Worm (Caenorhabditis elegans) whole organism, young adult: Measurements from ENCODE around the gene spp-16.

ENCODE experiments used
- B0019.2 ChIP-seq: fragments of 200-800 bp; sonication (Bioruptor generic); conservative IDR thresholded peaks from 2 replicates; pipeline ENCODE4 v1.3.6; 2022; ENCODE audit warnings: missing genetic modification reagents, missing genetic modification characterization, missing compliant biosample characterization
- B0261.1 ChIP-seq: sonication (generic microtip); optimal IDR thresholded peaks from 2 replicates; lab custom pipeline; 2016; ENCODE audit warnings: mild to moderate bottlenecking, missing genetic modification characterization, moderate library complexity, missing compliant biosample characterization
- B0336.3 ChIP-seq: fragments of 200-800 bp; sonication (Bioruptor generic); IDR thresholded peaks from 2 replicates; pipeline ENCODE4 v1.3.6; 2022; ENCODE audit warnings: missing genetic modification characterization, missing compliant biosample characterization
- C06A6.2 ChIP-seq: fragments of 200-800 bp; sonication (Bioruptor generic); conservative IDR thresholded peaks from 2 replicates; pipeline ENCODE4 v1.3.6; 2022; ENCODE audit warnings: missing genetic modification characterization, missing compliant biosample characterization
- C17E4.6 ChIP-seq: fragments of 200-800 bp; sonication (Bioruptor generic); IDR thresholded peaks from 2 replicates; pipeline ENCODE4 v1.3.6; 2022; ENCODE audit warnings: missing genetic modification reagents, missing genetic modification characterization, missing compliant biosample characterization
- F57A8.1 ChIP-seq: fragments of 200-800 bp; sonication (Bioruptor generic); optimal IDR thresholded peaks from 2 replicates; lab custom pipeline; 2018; ENCODE audit warnings: mild to moderate bottlenecking, missing genetic modification characterization, moderate library complexity, missing compliant biosample characterization
- T26A5.8 ChIP-seq: sonication (generic microtip); optimal IDR thresholded peaks from 2 replicates; lab custom pipeline; 2016; ENCODE audit warnings: missing genetic modification characterization, missing compliant biosample characterization
- Y53G8AR.9 ChIP-seq: fragments of 200-800 bp; sonication (Bioruptor generic); conservative IDR thresholded peaks from 2 replicates; pipeline ENCODE4 v1.3.6; 2022; ENCODE audit warnings: missing genetic modification reagents, missing genetic modification characterization, missing compliant biosample characterization
- Y79H2A.3 ChIP-seq: fragments of 200-800 bp; sonication (Bioruptor generic); conservative IDR thresholded peaks from 2 replicates; pipeline ENCODE4 v1.3.6; 2022; ENCODE audit warnings: missing genetic modification reagents, missing genetic modification characterization, missing compliant biosample characterization
- ZK185.1 ChIP-seq: sonication (generic microtip); optimal IDR thresholded peaks from 2 replicates; lab custom pipeline; 2016; ENCODE audit warnings: mild to moderate bottlenecking, missing genetic modification characterization, missing compliant biosample characterization; ENCODE audit not compliant: poor library complexity, severe bottlenecking
- aptf-2 ChIP-seq: fragments of 200-800 bp; sonication (Bioruptor generic); conservative IDR thresholded peaks from 2 replicates; pipeline ENCODE4 v1.3.6; 2022; ENCODE audit warnings: missing genetic modification reagents, missing genetic modification characterization, missing compliant biosample characterization
- atf-7 ChIP-seq: sonication (generic microtip); optimal IDR thresholded peaks from 2 replicates; lab custom pipeline; 2017; ENCODE audit warnings: mild to moderate bottlenecking, missing genetic modification characterization, missing compliant biosample characterization
- athp-1 ChIP-seq: sonication (generic microtip); optimal IDR thresholded peaks from 2 replicates; lab custom pipeline; 2017; ENCODE audit warnings: mild to moderate bottlenecking, missing genetic modification characterization, missing compliant biosample characterization
- cebp-2 ChIP-seq: fragments of 200-800 bp; sonication (Bioruptor generic); IDR thresholded peaks from 2 replicates; pipeline ENCODE4 v1.3.6; 2022; ENCODE audit warnings: missing genetic modification characterization, missing compliant biosample characterization
- ceh-27 ChIP-seq: fragments of 200-800 bp; sonication (Bioruptor generic); optimal IDR thresholded peaks from 2 replicates; lab custom pipeline; 2018; ENCODE audit warnings: mild to moderate bottlenecking, missing genetic modification characterization, moderate library complexity, missing compliant biosample characterization
- die-1 ChIP-seq: sonication (generic microtip); optimal IDR thresholded peaks from 2 replicates; lab custom pipeline; 2016; ENCODE audit warnings: missing genotype, mild to moderate bottlenecking, missing genetic modification characterization, missing compliant biosample characterization
- ets-4 ChIP-seq: fragments of 200-800 bp; sonication (Bioruptor generic); optimal IDR thresholded peaks from 2 replicates; lab custom pipeline; 2018; ENCODE audit warnings: mild to moderate bottlenecking, missing genetic modification characterization, missing compliant biosample characterization
- fkh-3 ChIP-seq: sonication (generic microtip); optimal IDR thresholded peaks from 2 replicates; lab custom pipeline; 2016; ENCODE audit warnings: mild to moderate bottlenecking, missing genetic modification characterization, missing compliant biosample characterization
- gei-17 ChIP-seq: fragments of 200-800 bp; sonication (Bioruptor generic); optimal IDR thresholded peaks from 2 replicates; lab custom pipeline; 2018; ENCODE audit warnings: mild to moderate bottlenecking, missing genetic modification characterization, missing compliant biosample characterization
- hmg-20 ChIP-seq: fragments of 200-800 bp; sonication (Bioruptor generic); IDR thresholded peaks from 2 replicates; pipeline ENCODE4 v1.3.6; 2022; ENCODE audit warnings: missing genetic modification reagents, missing genetic modification characterization, missing compliant biosample characterization
- hsf-1 ChIP-seq: fragments of 200-800 bp; sonication (Bioruptor generic); IDR thresholded peaks from 2 replicates; pipeline ENCODE4 v1.3.6; 2022; ENCODE audit warnings: missing genetic modification reagents, missing genetic modification characterization, missing compliant biosample characterization
- lag-1 ChIP-seq: fragments of 200-800 bp; sonication (Bioruptor generic); IDR thresholded peaks from 2 replicates; pipeline ENCODE4 v1.3.6; 2022; ENCODE audit warnings: missing genetic modification reagents, missing genetic modification characterization, missing compliant biosample characterization
- let-526 ChIP-seq: fragments of 200-800 bp; sonication (Bioruptor generic); IDR thresholded peaks from 2 replicates; pipeline ENCODE4 v1.3.6; 2022; ENCODE audit warnings: missing genetic modification reagents, missing genetic modification characterization, missing compliant biosample characterization
- let-607 ChIP-seq, 2 experiments: fragments of 200-800 bp in 1 of 2; sonication (Bioruptor generic) in 1 of 2; sonication (generic microtip) in 1 of 2; optimal IDR thresholded peaks; 2 replicates each; lab custom pipeline; 2016 to 2018; ENCODE audit warnings: mild to moderate bottlenecking in 2 of 2, missing compliant biosample characterization in 2 of 2, missing genetic modification characterization in 2 of 2, moderate library complexity in 2 of 2, missing genotype in 1 of 2
- madf-10 ChIP-seq: sonication (generic microtip); optimal IDR thresholded peaks from 2 replicates; lab custom pipeline; 2016; ENCODE audit warnings: mild to moderate bottlenecking, missing genetic modification characterization, missing compliant biosample characterization
- madf-3 ChIP-seq: fragments of 200-800 bp; sonication (Bioruptor generic); IDR thresholded peaks from 2 replicates; pipeline ENCODE4 v1.3.6; 2022; ENCODE audit warnings: missing genetic modification reagents, missing genetic modification characterization, missing compliant biosample characterization
- madf-8 ChIP-seq: fragments of 200-800 bp; sonication (Bioruptor generic); conservative IDR thresholded peaks from 2 replicates; pipeline ENCODE4 v1.3.6; 2022; ENCODE audit warnings: missing genetic modification reagents, missing genetic modification characterization, missing compliant biosample characterization
- mcd-1 ChIP-seq: fragments of 200-800 bp; sonication (Bioruptor generic); IDR thresholded peaks from 2 replicates; pipeline ENCODE4 v1.3.6; 2022; ENCODE audit warnings: missing genetic modification reagents, missing genetic modification characterization, missing compliant biosample characterization
- mel-28 ChIP-seq: sonication (generic microtip); optimal IDR thresholded peaks from 2 replicates; lab custom pipeline; 2016; ENCODE audit warnings: borderline replicate concordance, mild to moderate bottlenecking, missing genetic modification characterization, missing compliant biosample characterization
- mxl-1 ChIP-seq: sonication (generic microtip); optimal IDR thresholded peaks from 2 replicates; lab custom pipeline; 2016; ENCODE audit warnings: missing genetic modification characterization, missing compliant biosample characterization
- nhr-120 ChIP-seq: fragments of 200-800 bp; sonication (Bioruptor generic); IDR thresholded peaks from 2 replicates; pipeline ENCODE4 v1.3.6; 2022; ENCODE audit warnings: missing genetic modification characterization, missing compliant biosample characterization
- nhr-27 ChIP-seq: fragments of 200-800 bp; sonication (Bioruptor generic); optimal IDR thresholded peaks from 2 replicates; lab custom pipeline; 2018; ENCODE audit warnings: mild to moderate bottlenecking, missing genetic modification characterization, moderate library complexity, missing compliant biosample characterization
- nhr-90 ChIP-seq: sonication (generic microtip); optimal IDR thresholded peaks from 2 replicates; lab custom pipeline; 2016; ENCODE audit warnings: missing genotype, mild to moderate bottlenecking, missing genetic modification characterization, missing compliant biosample characterization
- repo-1 ChIP-seq: sonication (generic microtip); optimal IDR thresholded peaks from 2 replicates; lab custom pipeline; 2017; ENCODE audit warnings: mild to moderate bottlenecking, missing genetic modification characterization, missing compliant biosample characterization
- sea-2 ChIP-seq: fragments of 200-800 bp; sonication (Bioruptor generic); IDR thresholded peaks from 2 replicates; pipeline ENCODE4 v1.3.6; 2022; ENCODE audit warnings: missing genetic modification characterization, missing compliant biosample characterization
- snpc-1.1 ChIP-seq: sonication (generic microtip); optimal IDR thresholded peaks from 2 replicates; lab custom pipeline; 2017; ENCODE audit warnings: missing genetic modification characterization, mild to moderate bottlenecking, missing compliant biosample characterization, antibody characterized with exemption, moderate library complexity, missing genotype, missing genetic modification reagents; ENCODE audit not compliant: insufficient read depth
- snpc-3.4 ChIP-seq: sonication (generic microtip); optimal IDR thresholded peaks from 2 replicates; lab custom pipeline; 2017; ENCODE audit warnings: missing genetic modification characterization, mild to moderate bottlenecking, missing compliant biosample characterization, antibody characterized with exemption, moderate library complexity, missing genotype, missing genetic modification reagents
- snpc-4 ChIP-seq, 5 experiments: fragments of 150-350 bp in 1 of 5; sonication (generic microtip) in 4 of 5; optimal IDR thresholded peaks; 2 replicates each; lab custom pipeline; 2014 to 2018; ENCODE audit warnings: missing genetic modification characterization in 5 of 5, missing biosample characterization in 3 of 5, antibody characterized with exemption in 2 of 5, mild to moderate bottlenecking in 2 of 5, missing compliant biosample characterization in 2 of 5, missing genotype in 2 of 5, moderate library complexity in 2 of 5, missing genetic modification reagents in 1 of 5
- somi-1 ChIP-seq: fragments of 200-800 bp; sonication (Bioruptor generic); optimal IDR thresholded peaks from 2 replicates; lab custom pipeline; 2018; ENCODE audit warnings: mild to moderate bottlenecking, missing genetic modification characterization, missing compliant biosample characterization
- sptf-2 ChIP-seq: fragments of 200-800 bp; sonication (Bioruptor generic); optimal IDR thresholded peaks from 2 replicates; lab custom pipeline; 2018; ENCODE audit warnings: mild to moderate bottlenecking, missing genetic modification characterization, missing compliant biosample characterization
- tbp1 ChIP-seq: fragments of 200-800 bp; sonication (Bioruptor generic); optimal IDR thresholded peaks from 2 replicates; lab custom pipeline; 2018; ENCODE audit warnings: mild to moderate bottlenecking, missing genetic modification characterization, missing compliant biosample characterization
- tbx-9 ChIP-seq: sonication (generic microtip); optimal IDR thresholded peaks from 2 replicates; lab custom pipeline; 2016; ENCODE audit warnings: borderline replicate concordance, missing genetic modification characterization, inconsistent platforms, missing compliant biosample characterization
- unc-130 ChIP-seq: sonication (generic microtip); optimal IDR thresholded peaks from 2 replicates; lab custom pipeline; 2016; ENCODE audit warnings: missing genetic modification reagents, missing genetic modification characterization, missing compliant biosample characterization
- unc-62 ChIP-seq: fragments of 150-350 bp; optimal IDR thresholded peaks from 2 replicates; lab custom pipeline; 2014; ENCODE audit warnings: missing biosample characterization, missing genetic modification reagents, missing genetic modification characterization
- xnd-1 ChIP-seq: sonication (generic microtip); optimal IDR thresholded peaks from 2 replicates; lab custom pipeline; 2016; ENCODE audit warnings: missing genotype, missing genetic modification reagents, missing genetic modification characterization, missing compliant biosample characterization
- zim-3 ChIP-seq: sonication (generic microtip); optimal IDR thresholded peaks from 2 replicates; lab custom pipeline; 2017; ENCODE audit warnings: mild to moderate bottlenecking, missing genetic modification characterization, moderate library complexity, missing compliant biosample characterization
- ztf-26 ChIP-seq: sonication (generic microtip); optimal IDR thresholded peaks from 2 replicates; lab custom pipeline; 2017; ENCODE audit warnings: missing genetic modification characterization, missing compliant biosample characterization
- ztf-28 ChIP-seq: fragments of 200-800 bp; sonication (Bioruptor generic); IDR thresholded peaks from 2 replicates; pipeline ENCODE4 v1.3.6; 2022; ENCODE audit warnings: missing genetic modification reagents, missing genetic modification characterization, missing compliant biosample characterization
- ztf-6 ChIP-seq: fragments of 200-800 bp; sonication (Bioruptor generic); IDR thresholded peaks from 2 replicates; pipeline ENCODE4 v1.3.6; 2022; ENCODE audit warnings: missing genetic modification reagents, missing genetic modification characterization, missing compliant biosample characterization

spp-16 gene

ce11 chrV:10858340-10858739 lies 42.8 kb downstream of the spp-16 start (continued):
- TF ChIP-seq Y53G8AR.9 (GFP tag; lab: Robert Waterston, UW) (no peak), cebp-2 (GFP tag; lab: Robert Waterston, UW) (no peak), gei-17 (peak; percentile 17), nhr-120 (GFP tag; lab: Robert Waterston, UW) (no peak), lag-1 (GFP tag; lab: Robert Waterston, UW) (no peak), ets-4 (GFP tag; lab: Kevin White, UChicago) (no peak), snpc-4 (GFP tag; optimal IDR thresholded peaks at IDR 0.05; lab: Kevin White, UChicago) (no peak), snpc-4 (tag; optimal IDR thresholded peaks at IDR 0.05; lab: Kevin White, UChicago) (peak in 3 of 4 experiments; percentile 4 to 31 (median 8)), madf-10 (tag; lab: Kevin White, UChicago) (peak; percentile 57), F57A8.1 (GFP tag; lab: Kevin White, UChicago) (no peak), let-607 (tag; optimal IDR thresholded peaks at IDR 0.05; lab: Kevin White, UChicago) (peak in 1 of 2 experiments; percentile 21), nhr-27 (tag; lab: Kevin White, UChicago) (no peak), ztf-28 (no peak), aptf-2 (GFP tag; lab: Robert Waterston, UW) (no peak), unc-130 (GFP tag; lab: Kevin White, UChicago) (no peak), C17E4.6 (no peak), madf-3 (GFP tag; lab: Robert Waterston, UW) (no peak), tbx-9 (tag; lab: Kevin White, UChicago) (no peak), repo-1 (no peak), ztf-6 (GFP tag; lab: Robert Waterston, UW) (no peak), hmg-20 (GFP tag; lab: Robert Waterston, UW) (no peak), ztf-26 (tag; lab: Kevin White, UChicago) (peak; percentile 34), somi-1 (GFP tag; lab: Kevin White, UChicago) (peak; percentile 91), madf-8 (GFP tag; lab: Robert Waterston, UW) (no peak), sea-2 (no peak), mcd-1 (GFP tag; lab: Robert Waterston, UW) (0 out of 2 replicates have a peak, but pooled peaks have one; percentile 30), Y79H2A.3 (GFP tag; lab: Robert Waterston, UW) (no peak), athp-1 (tag; lab: Kevin White, UChicago) (no peak), fkh-3 (tag; lab: Kevin White, UChicago) (no peak), tbp1 (GFP tag; lab: Kevin White, UChicago) (peak; percentile 3), sptf-2 (GFP tag; lab: Kevin White, UChicago) (no peak), mel-28 (tag; lab: Kevin White, UChicago) (no peak), let-526 (GFP tag; lab: Robert Waterston, UW) (no peak), ceh-27 (peak; percentile 72), T26A5.8 (tag; lab: Kevin White, UChicago) (no peak), B0336.3 (GFP tag; lab: Robert Waterston, UW) (0 out of 2 replicates have a peak, but pooled peaks have one; percentile 52), atf-7 (tag; lab: Kevin White, UChicago) (peak; percentile 54), xnd-1 (tag; lab: Kevin White, UChicago) (no peak), hsf-1 (GFP tag; lab: Robert Waterston, UW) (no peak), unc-62 (no peak), zim-3 (tag; lab: Kevin White, UChicago) (no peak), B0019.2 (GFP tag; lab: Robert Waterston, UW) (no peak), mxl-1 (tag; lab: Kevin White, UChicago) (no peak), C06A6.2 (GFP tag; lab: Robert Waterston, UW) (peak; percentile 72), die-1 (tag; lab: Kevin White, UChicago) (no peak), snpc-1.1 (tag; lab: Kevin White, UChicago) (no peak), B0261.1 (tag; lab: Kevin White, UChicago) (no peak), snpc-3.4 (tag; lab: Kevin White, UChicago) (no peak), ZK185.1 (tag; lab: Kevin White, UChicago) (no peak), nhr-90 (tag; lab: Kevin White, UChicago) (no peak)
